Worm (Caenorhabditis elegans): ENCODE measurements around the gene rbm-7.

rbm-7 gene

DNA sequence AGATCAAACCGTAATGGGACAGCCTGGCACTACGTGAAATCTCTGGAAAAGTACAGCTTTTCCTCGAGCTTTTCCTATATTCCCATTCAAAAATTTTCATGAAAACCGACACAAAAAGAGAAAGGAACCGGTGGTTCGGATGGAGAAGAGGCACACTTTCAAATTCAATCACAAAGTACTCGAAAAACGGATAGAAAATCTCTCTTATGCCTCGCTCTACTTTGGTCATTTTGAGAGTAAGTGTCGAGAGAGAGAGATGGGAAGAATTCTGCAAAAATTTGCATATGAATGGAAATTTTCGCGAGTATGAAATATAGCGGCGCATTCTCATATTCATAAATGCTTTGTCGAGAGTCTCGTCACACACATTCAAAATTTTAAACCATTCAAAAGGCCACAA lies 38.9 kb downstream of the rbm-7 start:
- no peak for TF ChIP-seq unc-62 (GFP tag; optimal IDR thresholded peaks at IDR 0.05)

DNA sequence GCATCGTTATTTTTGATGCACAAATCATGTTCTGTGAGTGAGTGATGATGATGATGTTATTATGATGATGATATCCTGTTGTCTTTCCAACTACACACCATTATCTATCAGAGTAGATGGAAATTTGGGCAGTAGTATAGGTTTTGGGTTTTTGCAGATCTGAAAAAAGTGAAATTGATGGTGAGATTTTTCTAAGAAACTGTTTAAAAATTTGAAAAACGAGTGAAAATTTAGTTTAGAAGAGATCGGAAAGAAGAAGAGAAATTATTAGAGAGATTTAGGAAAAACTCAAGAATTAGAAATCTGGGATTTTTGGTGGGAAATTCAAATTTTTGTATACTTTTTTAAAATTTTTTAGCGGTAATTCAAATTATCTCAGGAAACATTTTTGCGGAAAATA lies 40.1 kb downstream of the rbm-7 start, which contains the start of the genes Y37D8A.29 and unc-71:
Gene Y37D8A.29, minus strand, starts transcription at position 101 of the 400 bp plus-strand sequence.
Gene unc-71, minus strand, starts transcription at position 159 of the 400 bp plus-strand sequence.
- no peak for TF ChIP-seq unc-62 (GFP tag; optimal IDR thresholded peaks at IDR 0.05)

DNA sequence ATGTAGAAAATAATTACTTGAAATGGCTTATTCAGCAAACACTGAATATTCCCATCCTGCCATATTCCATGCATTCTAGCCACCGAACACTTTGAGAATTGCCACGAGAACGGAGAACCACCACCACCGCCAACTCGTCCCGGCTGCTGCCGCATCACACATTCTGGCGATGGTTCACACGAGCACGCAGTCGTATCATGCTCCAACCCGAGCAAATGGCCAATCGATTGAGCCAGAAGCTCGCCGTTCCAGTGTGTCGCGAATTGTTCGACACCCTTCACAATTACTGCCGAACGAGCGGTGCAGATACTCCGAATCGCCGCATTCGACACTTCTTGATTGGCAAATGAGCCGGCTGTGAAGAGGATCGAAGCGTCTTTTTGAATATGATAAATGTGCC lies 46.5 kb downstream of the rbm-7 start:
- TF ChIP-seq unc-62 (GFP tag; optimal IDR thresholded peaks at IDR 0.05): no peak

DNA sequence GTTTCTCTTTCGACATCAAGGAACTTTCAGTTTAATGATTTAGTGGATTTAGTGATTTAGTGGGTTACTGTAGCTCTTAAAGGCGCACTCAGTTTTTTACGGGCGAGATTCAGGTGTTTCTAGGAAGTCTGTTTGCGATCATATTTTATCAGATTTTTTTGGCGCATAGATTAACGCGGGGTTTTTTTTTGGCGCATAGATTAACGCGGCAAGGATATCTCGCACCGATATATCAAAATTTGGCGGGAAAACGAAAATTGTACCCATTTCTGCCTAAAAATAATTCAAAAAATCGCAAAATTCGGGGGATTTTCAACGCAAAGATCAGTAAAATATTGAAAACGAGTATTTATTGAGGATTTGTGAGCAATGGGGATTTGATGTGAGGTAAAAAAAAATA lies 51.0 kb downstream of the rbm-7 start:
- no peak for TF ChIP-seq unc-62 (GFP tag; optimal IDR thresholded peaks at IDR 0.05)
